Fruit fly (Drosophila melanogaster) whole organism, embryonic: ENCODE results near the gene Ca-Ma2d.

Experiments
- Ada2b ChIP-seq: fragments of 200-800 bp; sonication (Bioruptor generic); IDR thresholded peaks from 2 replicates; pipeline ENCODE4 v1.3.6; 2022; ENCODE audit warnings: missing biosample characterization, missing genetic modification characterization
- Atf-2 ChIP-seq: fragments of 200-800 bp; sonication (Bioruptor generic); optimal IDR thresholded peaks from 2 replicates; lab custom pipeline; 2016; ENCODE audit warnings: missing biosample characterization, missing genetic modification characterization
- BtbVII ChIP-seq: fragments of 200-800 bp; sonication (Bioruptor generic); optimal IDR thresholded peaks from 3 replicates; lab custom pipeline; 2017; ENCODE audit warnings: missing biosample characterization, mild to moderate bottlenecking, missing genetic modification characterization
- CG10209 ChIP-seq: fragments of 200-800 bp; sonication (Bioruptor generic); optimal IDR thresholded peaks from 3 replicates; lab custom pipeline; 2017; ENCODE audit warnings: missing biosample characterization, mild to moderate bottlenecking, missing genetic modification characterization, missing genetic modification reagents
- CG11247 ChIP-seq: fragments of 200-800 bp; sonication (Bioruptor generic); IDR thresholded peaks from 2 replicates; pipeline ENCODE4 v1.3.6; 2022; ENCODE audit warnings: missing biosample characterization, missing genetic modification characterization
- CG12155 ChIP-seq: fragments of 200-800 bp; sonication (Bioruptor generic); optimal IDR thresholded peaks from 3 replicates; lab custom pipeline; 2016; ENCODE audit warnings: missing biosample characterization, missing genetic modification characterization
- CG1233 ChIP-seq: fragments of 200-800 bp; sonication (Bioruptor generic); optimal IDR thresholded peaks from 4 replicates; lab custom pipeline; 2018; ENCODE audit warnings: missing biosample characterization, mild to moderate bottlenecking, missing genetic modification characterization
- CG15073 ChIP-seq: fragments of 200-800 bp; sonication (Bioruptor generic); optimal IDR thresholded peaks from 2 replicates; lab custom pipeline; 2016; ENCODE audit warnings: missing biosample characterization, missing genetic modification characterization
- CG15601 ChIP-seq: fragments of 200-800 bp; sonication (Bioruptor generic); optimal IDR thresholded peaks from 3 replicates; lab custom pipeline; 2019; ENCODE audit warnings: missing biosample characterization, mild to moderate bottlenecking, missing genetic modification characterization, moderate library complexity
- CG1647 ChIP-seq: fragments of 200-800 bp; sonication (Bioruptor generic); optimal IDR thresholded peaks from 3 replicates; lab custom pipeline; 2016; ENCODE audit warnings: missing biosample characterization, missing genetic modification characterization
- CG2120 ChIP-seq: fragments of 200-800 bp; sonication (Bioruptor generic); optimal IDR thresholded peaks from 3 replicates; lab custom pipeline; 2016; ENCODE audit warnings: missing biosample characterization, missing genetic modification characterization
- CG2129 ChIP-seq: fragments of 200-800 bp; sonication (Bioruptor generic); IDR thresholded peaks from 2 replicates; pipeline ENCODE4 v1.3.6; 2022; ENCODE audit warnings: missing biosample characterization, missing genetic modification characterization; ENCODE audit not compliant: partially characterized antibody
- CG2199 ChIP-seq: fragments of 200-800 bp; sonication (Bioruptor generic); IDR thresholded peaks from 3 replicates; pipeline ENCODE4 v1.3.6; 2022; ENCODE audit warnings: missing biosample characterization, missing genetic modification characterization
- CG31441 ChIP-seq: fragments of 200-800 bp; sonication (Bioruptor generic); IDR thresholded peaks from 2 replicates; pipeline ENCODE4 v1.3.6; 2022; ENCODE audit warnings: missing biosample characterization, missing genetic modification characterization
- CG3163 ChIP-seq: fragments of 200-800 bp; sonication (Bioruptor generic); optimal IDR thresholded peaks from 3 replicates; lab custom pipeline; 2016; ENCODE audit warnings: missing biosample characterization, missing genetic modification characterization
- CG34376 ChIP-seq: fragments of 200-800 bp; sonication (Bioruptor generic); optimal IDR thresholded peaks from 2 replicates; lab custom pipeline; 2018; ENCODE audit warnings: missing biosample characterization, mild to moderate bottlenecking, missing genetic modification characterization
- CG4328 ChIP-seq: fragments of 200-800 bp; sonication (Bioruptor generic); optimal IDR thresholded peaks from 3 replicates; lab custom pipeline; 2017; ENCODE audit warnings: missing biosample characterization, missing genetic modification reagents, missing genetic modification characterization
- CG4360 ChIP-seq: fragments of 200-800 bp; sonication (Bioruptor generic); IDR thresholded peaks from 2 replicates; pipeline ENCODE4 v1.3.6; 2022; ENCODE audit warnings: missing biosample characterization, missing genetic modification characterization
- CG43689 ChIP-seq: fragments of 200-800 bp; sonication (Bioruptor generic); IDR thresholded peaks from 2 replicates; pipeline ENCODE4 v1.3.6; 2022; ENCODE audit warnings: missing biosample characterization, missing genetic modification characterization
- CG4820 ChIP-seq: fragments of 200-800 bp; sonication (Bioruptor generic); optimal IDR thresholded peaks from 3 replicates; lab custom pipeline; 2016; ENCODE audit warnings: missing biosample characterization, missing genetic modification characterization
- CG4854 ChIP-seq: fragments of 200-800 bp; sonication (Bioruptor generic); optimal IDR thresholded peaks from 2 replicates; lab custom pipeline; 2016; ENCODE audit warnings: missing biosample characterization, missing genetic modification characterization, inconsistent platforms
- CG6813 ChIP-seq: fragments of 200-800 bp; sonication (Bioruptor generic); optimal IDR thresholded peaks from 2 replicates; lab custom pipeline; 2017; ENCODE audit warnings: missing biosample characterization, missing genetic modification characterization, mild to moderate bottlenecking, moderate library complexity, missing genetic modification reagents
- CG7372 ChIP-seq: fragments of 200-800 bp; sonication (Bioruptor generic); IDR thresholded peaks from 2 replicates; pipeline ENCODE4 v1.3.6; 2022; ENCODE audit warnings: missing biosample characterization, missing genetic modification characterization
- CG8281 ChIP-seq: fragments of 200-800 bp; sonication (Bioruptor generic); optimal IDR thresholded peaks from 2 replicates; lab custom pipeline; 2018; ENCODE audit warnings: missing biosample characterization, mild to moderate bottlenecking, missing genetic modification characterization, moderate library complexity
- D19A ChIP-seq: fragments of 200-800 bp; optimal IDR thresholded peaks from 3 replicates; lab custom pipeline; 2019; ENCODE audit warnings: missing biosample characterization, mild to moderate bottlenecking, missing genetic modification characterization, moderate library complexity
- Dad ChIP-seq: fragments of 200-800 bp; sonication (Bioruptor generic); optimal IDR thresholded peaks from 3 replicates; lab custom pipeline; 2016; ENCODE audit warnings: missing biosample characterization, missing genetic modification characterization
- Dip2 ChIP-seq: fragments of 200-800 bp; sonication (Bioruptor generic); IDR thresholded peaks from 2 replicates; pipeline ENCODE4 v1.3.6; 2022; ENCODE audit warnings: missing biosample characterization, missing genetic modification characterization
- Fer1 ChIP-seq: fragments of 200-800 bp; sonication (Bioruptor generic); optimal IDR thresholded peaks from 2 replicates; lab custom pipeline; 2017; ENCODE audit warnings: missing biosample characterization, mild to moderate bottlenecking, missing genetic modification characterization
- Kr ChIP-seq: fragments of 200-800 bp; sonication (Bioruptor generic); optimal IDR thresholded peaks from 2 replicates; lab custom pipeline; 2017; ENCODE audit warnings: missing biosample characterization, mild to moderate bottlenecking, missing genetic modification characterization
- NFAT ChIP-seq: fragments of 200-800 bp; sonication (Bioruptor generic); IDR thresholded peaks from 2 replicates; pipeline ENCODE4 v1.3.6; 2022; ENCODE audit warnings: missing biosample characterization, missing genetic modification characterization
- Nf-YA ChIP-seq: fragments of 200-800 bp; sonication (Bioruptor generic); IDR thresholded peaks from 2 replicates; pipeline ENCODE4 v1.3.6; 2022; ENCODE audit warnings: missing biosample characterization, missing genetic modification characterization
- PHDP ChIP-seq: fragments of 200-800 bp; sonication (Bioruptor generic); optimal IDR thresholded peaks from 3 replicates; lab custom pipeline; 2018; ENCODE audit warnings: missing biosample characterization, mild to moderate bottlenecking, missing genetic modification characterization, moderate library complexity
- Pdp1 ChIP-seq, 2 experiments: fragments of 200-800 bp; sonication (Bioruptor generic); optimal IDR thresholded peaks; 3 replicates each; lab custom pipeline; 2016; ENCODE audit warnings: missing biosample characterization in 2 of 2, missing genetic modification characterization in 2 of 2, mild to moderate bottlenecking in 1 of 2, moderate library complexity in 1 of 2
- Poxn ChIP-seq: fragments of 200-800 bp; sonication (Bioruptor generic); IDR thresholded peaks from 2 replicates; pipeline ENCODE4 v1.3.6; 2022; ENCODE audit warnings: missing biosample characterization, missing genetic modification characterization
- chinmo ChIP-seq: fragments of 200-800 bp; sonication (Bioruptor generic); IDR thresholded peaks from 4 replicates; pipeline ENCODE4 v1.3.6; 2022; ENCODE audit warnings: missing biosample characterization, missing genetic modification characterization; ENCODE audit not compliant: partially characterized antibody
- crol ChIP-seq: fragments of 200-800 bp; sonication (Bioruptor generic); IDR thresholded peaks from 2 replicates; pipeline ENCODE4 v1.3.6; 2022; ENCODE audit warnings: missing biosample characterization, missing genetic modification characterization
- ftz-f1 ChIP-seq: fragments of 200-800 bp; sonication (Bioruptor generic); optimal IDR thresholded peaks from 2 replicates; lab custom pipeline; 2016; ENCODE audit warnings: missing biosample characterization, missing genetic modification characterization
- kay ChIP-seq: fragments of 200-800 bp; sonication (Bioruptor generic); optimal IDR thresholded peaks from 2 replicates; lab custom pipeline; 2016; ENCODE audit warnings: missing biosample characterization, missing genetic modification characterization
- kni ChIP-seq: fragments of 200-800 bp; sonication (Bioruptor generic); optimal IDR thresholded peaks from 3 replicates; lab custom pipeline; 2017; ENCODE audit warnings: mild to moderate bottlenecking, missing biosample characterization, missing genetic modification reagents, missing genetic modification characterization
- lab ChIP-seq: fragments of 200-800 bp; sonication (Bioruptor generic); optimal IDR thresholded peaks from 3 replicates; lab custom pipeline; 2017; ENCODE audit warnings: missing biosample characterization, missing genetic modification characterization, mild to moderate bottlenecking, moderate library complexity, missing genetic modification reagents
- lbe ChIP-seq: fragments of 200-800 bp; sonication (Bioruptor generic); optimal IDR thresholded peaks from 2 replicates; lab custom pipeline; 2016; ENCODE audit warnings: missing biosample characterization, mild to moderate bottlenecking, missing genetic modification characterization
- odd ChIP-seq: fragments of 200-800 bp; sonication (Bioruptor generic); optimal IDR thresholded peaks from 2 replicates; lab custom pipeline; 2017; ENCODE audit warnings: missing biosample characterization, mild to moderate bottlenecking, missing genetic modification characterization
- pb ChIP-seq: fragments of 200-800 bp; sonication (Bioruptor generic); optimal IDR thresholded peaks from 3 replicates; lab custom pipeline; 2016; ENCODE audit warnings: missing biosample characterization, missing genetic modification characterization
- peb ChIP-seq: fragments of 200-800 bp; sonication (Bioruptor generic); IDR thresholded peaks from 2 replicates; pipeline ENCODE4 v1.3.6; 2022; ENCODE audit warnings: missing biosample characterization, missing genetic modification characterization
- salm ChIP-seq: fragments of 200-800 bp; sonication (Bioruptor generic); optimal IDR thresholded peaks from 2 replicates; lab custom pipeline; 2018; ENCODE audit warnings: missing biosample characterization, mild to moderate bottlenecking, missing genetic modification characterization
- sug ChIP-seq: fragments of 200-800 bp; optimal IDR thresholded peaks from 2 replicates; lab custom pipeline; 2019; ENCODE audit warnings: missing biosample characterization, mild to moderate bottlenecking, missing genetic modification characterization, moderate library complexity
- tna ChIP-seq: fragments of 200-800 bp; sonication (Bioruptor generic); IDR thresholded peaks from 2 replicates; pipeline ENCODE4 v1.3.6; 2022; ENCODE audit warnings: missing biosample characterization, missing genetic modification characterization; ENCODE audit not compliant: partially characterized antibody
- trem ChIP-seq: fragments of 200-800 bp; optimal IDR thresholded peaks from 3 replicates; lab custom pipeline; 2019; ENCODE audit warnings: missing biosample characterization, mild to moderate bottlenecking, missing genetic modification characterization, moderate library complexity
- zfh1 ChIP-seq: fragments of 200-800 bp; sonication (Bioruptor generic); IDR thresholded peaks from 3 replicates; pipeline ENCODE4 v1.3.6; 2022; ENCODE audit warnings: missing biosample characterization, missing genetic modification characterization

The Ca-Ma2d gene

DNA sequence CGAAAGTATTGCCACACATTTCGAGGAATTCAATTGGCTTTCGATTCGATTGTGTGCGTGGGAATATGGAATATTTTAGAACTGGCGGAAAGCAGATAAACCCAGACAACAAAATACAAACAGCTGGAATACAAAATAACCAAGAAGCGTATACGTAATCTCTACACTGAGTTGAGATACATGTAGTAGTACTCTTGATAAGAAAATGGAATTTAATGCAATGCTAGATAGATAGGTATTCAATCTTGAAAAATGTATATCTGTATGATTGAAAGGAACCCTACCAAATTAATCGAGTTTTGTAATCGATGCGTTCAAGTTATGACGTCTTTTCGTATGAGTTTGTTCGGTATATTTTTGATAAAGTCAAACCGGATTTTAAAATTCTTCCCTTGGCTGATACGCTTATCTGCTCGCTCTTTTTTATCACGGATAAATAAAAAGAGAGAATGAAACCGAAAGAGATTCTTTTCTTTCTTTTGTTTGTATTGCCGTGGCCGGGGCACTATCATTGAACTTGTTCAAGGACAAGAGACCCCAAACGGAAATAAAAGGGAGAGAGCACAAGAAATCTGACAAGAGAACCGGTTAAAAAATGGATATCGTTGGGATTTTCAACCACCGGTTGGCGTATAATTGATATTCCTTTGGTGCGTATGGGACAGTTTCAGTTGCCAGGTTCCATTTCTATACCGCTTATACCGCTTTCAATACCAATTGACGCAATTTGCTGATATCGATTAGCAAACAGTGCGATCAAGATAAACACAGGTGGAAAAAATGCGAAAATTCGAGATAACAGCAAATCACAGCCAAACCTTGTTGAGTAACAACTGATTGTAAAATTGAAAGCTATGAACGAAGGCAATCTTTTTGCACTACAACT lies 24.2 kb downstream of the Ca-Ma2d start (continued):
- TF ChIP-seq CG2129 (GFP tag; lab: Robert Waterston, UW) (no peak), sug (tag; lab: Kevin White, UChicago) (peak; percentile 26), tna (GFP tag; lab: Robert Waterston, UW) (no peak), Dad (no peak), CG1647 (GFP tag; lab: Kevin White, UChicago) (no peak), D19A (tag; lab: Kevin White, UChicago) (no peak), CG15601 (peak; percentile 39), Nf-YA (GFP tag; lab: Robert Waterston, UW) (no peak), pb (GFP tag; lab: Kevin White, UChicago) (no peak), odd (GFP tag; lab: Kevin White, UChicago) (no peak), kay (GFP tag; lab: Kevin White, UChicago) (no peak), crol (no peak), chinmo (0 out of 4 replicates have a peak, but pooled peaks have one; percentile 50), CG4854 (GFP tag; lab: Kevin White, UChicago) (no peak), Dip2 (no peak), CG7372 (GFP tag; lab: Robert Waterston, UW) (no peak), Pdp1 (GFP tag; optimal IDR thresholded peaks at IDR 0.05; lab: Kevin White, UChicago) (peak in 1 of 2 experiments; percentile 87), CG10209 (GFP tag; lab: Kevin White, UChicago) (no peak), Atf-2 (GFP tag; lab: Kevin White, UChicago) (no peak), CG11247 (GFP tag; lab: Robert Waterston, UW) (no peak), kni (GFP tag; lab: Kevin White, UChicago) (peak; percentile 48), Fer1 (GFP tag; lab: Kevin White, UChicago) (no peak), NFAT (GFP tag; lab: Robert Waterston, UW) (no peak), lab (peak; percentile 11), Kr (GFP tag; lab: Kevin White, UChicago) (no peak), CG31441 (GFP tag; lab: Robert Waterston, UW) (no peak), CG6813 (no peak), CG4360 (no peak), CG1233 (GFP tag; lab: Kevin White, UChicago) (no peak), CG15073 (GFP tag; lab: Kevin White, UChicago) (no peak), zfh1 (GFP tag; lab: Robert Waterston, UW) (no peak), PHDP (no peak), lbe (peak; percentile 13), BtbVII (peak; percentile 16), Ada2b (no peak), peb (GFP tag; lab: Robert Waterston, UW) (no peak), CG34376 (GFP tag; lab: Kevin White, UChicago) (peak; percentile 36), CG43689 (no peak), CG8281 (tag; lab: Kevin White, UChicago) (no peak), CG2199 (GFP tag; lab: Robert Waterston, UW) (peak; percentile 70; the same call in 1 of the 3 replicates), CG4328 (GFP tag; lab: Kevin White, UChicago) (no peak), salm (tag; lab: Kevin White, UChicago) (no peak), trem (tag; lab: Kevin White, UChicago) (no peak), CG2120 (GFP tag; lab: Kevin White, UChicago) (no peak), CG4820 (GFP tag; lab: Kevin White, UChicago) (no peak), Poxn (no peak), CG3163 (no peak), ftz-f1 (peak; percentile 8), CG12155 (GFP tag; lab: Kevin White, UChicago) (no peak)
